Worm (Caenorhabditis elegans): ENCODE results near the gene C16C8.8.

The C16C8.8 gene

DNA sequence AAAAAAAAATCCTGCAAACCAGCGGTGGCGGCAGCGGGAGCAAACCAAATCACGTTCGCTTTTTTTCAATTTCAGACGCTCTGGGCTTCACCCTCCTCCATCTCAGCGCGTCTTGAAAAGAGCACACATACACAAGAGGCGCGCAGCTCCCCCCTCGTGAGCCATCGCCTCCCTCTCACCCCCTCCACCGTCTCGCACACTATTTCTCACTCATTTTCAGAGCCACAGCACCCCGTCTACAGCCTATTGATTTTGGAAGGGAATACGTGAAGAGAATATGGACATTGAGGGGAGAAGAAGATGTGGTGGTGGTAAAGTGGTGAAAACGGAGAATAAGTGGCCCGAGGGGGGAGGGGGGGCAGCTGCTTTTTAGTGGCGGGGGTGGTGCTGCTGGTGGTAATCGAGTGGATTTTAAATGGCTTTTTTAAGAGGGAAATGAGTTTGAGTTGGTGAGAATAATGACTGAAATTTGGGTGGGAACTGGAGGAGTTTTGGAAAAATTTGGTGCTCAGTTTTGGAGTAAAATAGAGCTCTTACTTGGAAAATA is 33.3 kb downstream of the C16C8.8 start (continued):
- TF ChIP-seq isw-1 (GFP tag; IDR thresholded peaks at IDR 0.05) (peak; percentile 47), dpl-1 (GFP tag; optimal IDR thresholded peaks at IDR 0.05) (peak in 1 of 3 experiments; percentile 26), hlh-4 (tag; optimal IDR thresholded peaks at IDR 0.05) (no peak), snpc-4 (tag; optimal IDR thresholded peaks at IDR 0.05) (no peak), fos-1 (tag; optimal IDR thresholded peaks at IDR 0.05) (no peak), swsn-7 (tag; optimal IDR thresholded peaks at IDR 0.05) (peak; percentile 25), ceh-82 (tag; optimal IDR thresholded peaks at IDR 0.05) (peak in 1 of 3 experiments; percentile 46), ceh-90 (tag; optimal IDR thresholded peaks at IDR 0.05) (no peak), hlh-17 (GFP tag; optimal IDR thresholded peaks at IDR 0.05; ENCODE audit: borderline replicate concordance) (no peak), lsy-2 (tag; optimal IDR thresholded peaks at IDR 0.05) (peak in 1 of 2 experiments; percentile 39), tbx-2 (tag; optimal IDR thresholded peaks at IDR 0.05) (no peak), grh-1 (GFP tag; IDR thresholded peaks at IDR 0.05) (no peak), ces-1 (GFP tag; optimal IDR thresholded peaks at IDR 0.05) (peak; percentile 49)

- TF ChIP-seq nhr-76 (tag; optimal IDR thresholded peaks at IDR 0.05) (no peak), aly-2 (tag; optimal IDR thresholded peaks at IDR 0.05) (no peak), nhr-71 (tag; optimal IDR thresholded peaks at IDR 0.05) (no peak), ztf-4 (tag; optimal IDR thresholded peaks at IDR 0.05) (no peak), dpl-1 (GFP tag; optimal IDR thresholded peaks at IDR 0.05) (no peak), C34B4.2 (tag; optimal IDR thresholded peaks at IDR 0.05) (no peak), hpl-2 (GFP tag; optimal IDR thresholded peaks at IDR 0.05) (no peak)
Observed at ce11 chrII:3425433-3425832, 36.1 kb downstream of the C16C8.8 start, which contains the start of gene nep-11. TSS of gene nep-11 (minus strand) at chrII:3425533.

- TF ChIP-seq unc-30 (tag; optimal IDR thresholded peaks at IDR 0.05) (no peak), efl-1 (optimal IDR thresholded peaks at IDR 0.05) (no peak), efl-1 (GFP tag; optimal IDR thresholded peaks at IDR 0.05 in 1 of 2) (peak in 1 of 2 experiments; percentile 80)
Observed at ce11 chrII:3422938-3423337, 38.5 kb downstream of the C16C8.8 start.

DNA sequence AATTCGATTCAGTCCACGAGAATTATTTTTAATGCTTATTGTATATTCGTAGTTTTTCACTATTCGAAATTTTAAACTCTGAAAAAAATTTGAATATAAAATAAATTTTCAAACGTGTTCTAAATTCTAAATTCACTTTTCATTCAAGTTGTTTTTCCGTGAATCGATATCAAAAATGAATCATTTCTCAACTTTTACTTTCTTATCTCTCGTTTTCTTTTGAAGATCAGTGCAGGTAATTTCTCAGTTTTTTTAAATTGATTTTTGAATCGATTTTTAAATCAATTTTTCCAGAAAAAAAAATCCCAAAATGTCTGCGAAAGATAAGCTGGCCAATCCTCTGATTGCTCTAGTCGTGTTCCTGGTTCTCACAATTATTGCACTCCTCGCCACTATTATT is 45.0 kb downstream of the C16C8.8 start, which contains the start of gene nep-6:
TSS of gene nep-6 (plus strand) at position 301 of the 400 bp plus-strand sequence.
- TF ChIP-seq ceh-82 (tag; optimal IDR thresholded peaks at IDR 0.05) = no peak
- no peak for TF ChIP-seq aha-1 (tag; optimal IDR thresholded peaks at IDR 0.05)
- no peak for TF ChIP-seq nhr-12 (tag; optimal IDR thresholded peaks at IDR 0.05)
- TF ChIP-seq pax-3 (tag; optimal IDR thresholded peaks at IDR 0.05) = no peak
- no peak for TF ChIP-seq xbp-1 (tag; optimal IDR thresholded peaks at IDR 0.05)
- no peak for TF ChIP-seq nhr-77 (tag; optimal IDR thresholded peaks at IDR 0.05)
- TF ChIP-seq grh-1 (GFP tag; IDR thresholded peaks at IDR 0.05) = no peak
- no peak for TF ChIP-seq lir-3 (tag; optimal IDR thresholded peaks at IDR 0.05; ENCODE audit: poor library complexity)
- TF ChIP-seq snpc-4 (tag; optimal IDR thresholded peaks at IDR 0.05) = no peak
- no peak for TF ChIP-seq sup-37 (GFP tag; optimal IDR thresholded peaks at IDR 0.05)
- TF ChIP-seq ets-5 (GFP tag; IDR thresholded peaks at IDR 0.05) = no peak
- no peak for TF ChIP-seq fkh-4 (tag; optimal IDR thresholded peaks at IDR 0.05; ENCODE audit: borderline replicate concordance)
- no peak for TF ChIP-seq pag-3 (tag; optimal IDR thresholded peaks at IDR 0.05; ENCODE audit: borderline replicate concordance, insufficient read depth)
- TF ChIP-seq lin-35 (GFP tag; optimal IDR thresholded peaks at IDR 0.05) = no peak
- TF ChIP-seq unc-130 (tag; optimal IDR thresholded peaks at IDR 0.05) = no peak
- TF ChIP-seq F16B12.6 (tag; optimal IDR thresholded peaks at IDR 0.05) = no peak
- TF ChIP-seq ceh-90 (tag; optimal IDR thresholded peaks at IDR 0.05) = no peak
- TF ChIP-seq hlh-17 (GFP tag; optimal IDR thresholded peaks at IDR 0.05; ENCODE audit: borderline replicate concordance) = no peak

Measured in whole organism, L1 larva.